Fruit fly (Drosophila melanogaster): ENCODE results near the gene CG4956.

DNA sequence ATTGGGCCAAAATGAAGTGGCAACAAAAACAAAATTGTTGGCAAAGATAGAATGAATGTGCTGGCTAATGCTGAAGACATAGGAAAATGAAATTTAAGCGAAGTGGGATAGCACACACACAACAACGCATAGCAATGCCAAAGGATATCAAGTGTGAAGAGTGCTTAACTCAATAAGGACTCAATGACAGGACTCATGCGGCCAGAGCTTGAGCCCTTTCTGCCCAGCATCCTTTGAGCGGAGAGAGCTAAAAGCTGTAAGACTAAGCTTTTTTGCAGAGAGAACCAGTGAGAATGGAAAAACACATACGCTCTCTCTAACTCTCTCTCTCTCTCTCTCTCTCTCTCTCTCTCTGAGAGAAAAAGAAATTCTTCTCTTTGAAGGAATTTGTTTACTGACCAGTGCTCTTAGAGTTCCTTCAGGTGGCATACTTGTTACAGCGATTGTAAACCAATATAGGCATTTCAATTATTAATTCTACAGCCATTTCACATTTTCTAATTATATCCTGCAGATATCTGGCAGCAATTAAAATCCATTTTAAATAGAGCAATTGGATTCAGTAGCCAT is 4.8 kb upstream of the CG4956 start:
- TF ChIP-seq CG8632 (GFP tag; optimal IDR thresholded peaks at IDR 0.05) (no peak), eg (GFP tag; IDR thresholded peaks at IDR 0.05) (no peak), CG31627 (GFP tag; optimal IDR thresholded peaks at IDR 0.05) (no peak), Lpt (GFP tag; optimal IDR thresholded peaks at IDR 0.05) (no peak), CG10631 (GFP tag; optimal IDR thresholded peaks at IDR 0.05) (no peak), Blimp-1 (GFP tag; optimal IDR thresholded peaks at IDR 0.05) (no peak), achi (GFP tag; optimal IDR thresholded peaks at IDR 0.05) (no peak), CG6163 (GFP tag; IDR thresholded peaks at IDR 0.05) (no peak), dsx (GFP tag; optimal IDR thresholded peaks at IDR 0.05; ENCODE audit: poor library complexity, severe bottlenecking) (no peak), pdm3 (GFP tag; optimal IDR thresholded peaks at IDR 0.05) (no peak), CG16779 (tag; optimal IDR thresholded peaks at IDR 0.05) (no peak), CG11762 (GFP tag; optimal IDR thresholded peaks at IDR 0.05; ENCODE audit: insufficient read depth) (no peak)

Measured in whole organism, prepupa.